Fruit fly (Drosophila melanogaster): ENCODE measurements around the gene anchor.

DNA sequence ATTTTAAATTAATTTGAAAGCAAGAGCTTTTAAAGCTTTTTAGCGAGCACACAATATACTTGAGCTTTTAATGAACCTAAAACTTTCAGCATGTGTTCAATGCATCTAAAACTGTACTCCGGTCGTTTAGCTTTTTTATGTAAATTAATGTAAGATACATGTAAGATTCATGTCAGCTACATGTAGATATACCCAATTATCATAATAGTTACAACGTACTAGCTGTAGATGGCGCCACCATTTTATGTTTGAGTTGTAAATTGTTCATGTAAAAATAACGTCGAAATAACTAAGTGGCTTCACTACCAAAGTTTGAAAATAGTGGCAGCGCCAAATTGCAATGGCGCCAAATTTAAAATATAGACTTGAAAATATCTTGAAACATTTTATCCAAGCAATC is 24.7 kb upstream of the anchor start:
- TF ChIP-seq CTCF (optimal IDR thresholded peaks at IDR 0.05): peak; percentile 93
- TF ChIP-seq CG8478 (optimal IDR thresholded peaks at IDR 0.05): no peak
